Fruit fly (Drosophila melanogaster): ENCODE results near the gene CG5466.

The CG5466 gene

dm6 chr3R:20586409-20586808 is 31.3 kb upstream of the CG5466 start:
- no peak for TF ChIP-seq acj6 (GFP tag; optimal IDR thresholded peaks at IDR 0.05)
- TF ChIP-seq CG15336 (GFP tag; IDR thresholded peaks at IDR 0.05): no peak
- peak; percentile 15; the same call in 1 of the 3 replicates for TF ChIP-seq CG6163 (GFP tag; IDR thresholded peaks at IDR 0.05)

DNA sequence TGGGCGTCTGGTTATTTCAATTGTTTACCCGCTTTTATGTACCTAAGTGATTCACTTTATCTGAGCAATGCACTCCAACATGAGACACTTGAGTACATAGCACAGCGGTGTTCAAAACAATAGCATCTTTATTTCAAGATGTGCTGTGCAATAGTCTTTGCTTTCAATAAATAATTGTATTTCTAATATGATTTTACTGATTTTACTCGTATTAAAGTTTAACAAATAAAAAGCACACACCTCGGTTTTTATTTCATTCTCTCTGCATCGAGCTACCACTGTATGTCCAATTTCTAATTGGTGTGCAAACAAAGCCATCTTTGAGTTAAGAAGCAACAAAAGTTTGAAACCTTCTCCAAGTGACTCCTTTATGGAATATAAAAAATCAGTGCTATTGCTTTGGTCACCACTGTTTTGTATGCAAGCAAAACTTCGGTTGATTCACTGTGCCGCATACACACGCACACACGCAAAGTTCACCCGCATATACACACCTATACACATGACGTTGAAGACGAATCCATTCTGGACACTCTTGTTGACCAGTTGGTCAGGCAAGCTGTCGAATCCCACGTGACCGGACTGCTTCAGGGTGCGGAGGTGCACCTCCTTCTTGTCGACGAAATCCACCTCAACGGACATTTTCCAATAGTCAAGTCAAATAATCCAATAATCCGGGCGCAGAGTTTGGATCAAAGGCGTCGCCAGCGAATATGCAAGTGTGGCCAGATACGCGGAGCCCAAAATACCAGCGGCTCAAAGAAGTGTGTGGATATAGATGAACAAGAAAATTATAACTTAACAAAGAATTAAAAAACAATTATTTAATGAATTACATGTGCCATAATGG is 29.8 kb upstream of the CG5466 start, which contains the start of gene Septin2:
Gene Septin2 (minus strand): TSS at position 727 of the 850 bp plus-strand sequence.
- TF ChIP-seq CG9139 (GFP tag; optimal IDR thresholded peaks at IDR 0.05): peak; percentile 80
- TF ChIP-seq Sox102F (GFP tag; optimal IDR thresholded peaks at IDR 0.05): peak; percentile 94
- peak; percentile 90 for TF ChIP-seq spab (GFP tag; optimal IDR thresholded peaks at IDR 0.05)
- peak; percentile 78 for TF ChIP-seq CG6163 (GFP tag; IDR thresholded peaks at IDR 0.05)
- peak; percentile 96 for TF ChIP-seq Met (GFP tag; optimal IDR thresholded peaks at IDR 0.05)
- peak; percentile 91 for TF ChIP-seq CG7368 (GFP tag; optimal IDR thresholded peaks at IDR 0.05)
- peak; percentile 85 for TF ChIP-seq dsx (GFP tag; optimal IDR thresholded peaks at IDR 0.05; ENCODE audit: poor library complexity, severe bottlenecking)
- peak; percentile 92 for TF ChIP-seq cyc (GFP tag; optimal IDR thresholded peaks at IDR 0.05)
- TF ChIP-seq Ets21C (GFP tag; optimal IDR thresholded peaks at IDR 0.05): peak; percentile 87
- peak; percentile 96 for TF ChIP-seq CG6276 (GFP tag; optimal IDR thresholded peaks at IDR 0.05)
- TF ChIP-seq CG3919 (GFP tag; optimal IDR thresholded peaks at IDR 0.05): peak; percentile 94
- peak; percentile 93 for TF ChIP-seq Eip75B (GFP tag; optimal IDR thresholded peaks at IDR 0.05)
- peak; percentile 96 for TF ChIP-seq topi (GFP tag; optimal IDR thresholded peaks at IDR 0.05)
- peak; percentile 93 for TF ChIP-seq Sox14 (GFP tag; optimal IDR thresholded peaks at IDR 0.05)
- peak; percentile 92 for TF ChIP-seq CG8319 (GFP tag; optimal IDR thresholded peaks at IDR 0.05)
- TF ChIP-seq Sox15 (GFP tag; optimal IDR thresholded peaks at IDR 0.05): peak; percentile 88
- peak; percentile 94 for TF ChIP-seq CG15336 (GFP tag; IDR thresholded peaks at IDR 0.05)
- TF ChIP-seq CG8632 (GFP tag; optimal IDR thresholded peaks at IDR 0.05): peak; percentile 94
- peak; percentile 93 for TF ChIP-seq CG6808 (GFP tag; optimal IDR thresholded peaks at IDR 0.05)
- TF ChIP-seq fkh (GFP tag; optimal IDR thresholded peaks at IDR 0.05): peak; percentile 91
- TF ChIP-seq esn (GFP tag; optimal IDR thresholded peaks at IDR 0.05): peak; percentile 96
- peak; percentile 81 for TF ChIP-seq CG16779 (tag; optimal IDR thresholded peaks at IDR 0.05)
- peak; percentile 85 for TF ChIP-seq Blimp-1 (GFP tag; optimal IDR thresholded peaks at IDR 0.05)
- peak; percentile 80 for TF ChIP-seq CG11294 (GFP tag; IDR thresholded peaks at IDR 0.05)
- TF ChIP-seq Gug (GFP tag; IDR thresholded peaks at IDR 0.05): peak; percentile 75
- peak; percentile 80 for TF ChIP-seq fd85E (GFP tag; optimal IDR thresholded peaks at IDR 0.05)
- TF ChIP-seq CG11762 (GFP tag; optimal IDR thresholded peaks at IDR 0.05; ENCODE audit: insufficient read depth): peak; percentile 95
- TF ChIP-seq CG4318 (GFP tag; optimal IDR thresholded peaks at IDR 0.05): no peak
- peak; percentile 94 for TF ChIP-seq CG31627 (GFP tag; optimal IDR thresholded peaks at IDR 0.05)
- TF ChIP-seq net (GFP tag; optimal IDR thresholded peaks at IDR 0.05): peak; percentile 94
- TF ChIP-seq OdsH (GFP tag; optimal IDR thresholded peaks at IDR 0.05): peak; percentile 94
- peak; percentile 92 for TF ChIP-seq acj6 (GFP tag; optimal IDR thresholded peaks at IDR 0.05)
- peak; percentile 85 for TF ChIP-seq CG3032 (tag; optimal IDR thresholded peaks at IDR 0.05)
- TF ChIP-seq CG34406 (GFP tag; optimal IDR thresholded peaks at IDR 0.05): peak; percentile 92
- no peak for TF ChIP-seq Hr38 (GFP tag; optimal IDR thresholded peaks at IDR 0.05)
- peak; percentile 93 for TF ChIP-seq CG6792 (GFP tag; optimal IDR thresholded peaks at IDR 0.05)
- peak; percentile 97 for TF ChIP-seq CG32006 (GFP tag; optimal IDR thresholded peaks at IDR 0.05)
- peak; percentile 87 for TF ChIP-seq Lpt (GFP tag; optimal IDR thresholded peaks at IDR 0.05)
- TF ChIP-seq pdm3 (GFP tag; optimal IDR thresholded peaks at IDR 0.05): peak; percentile 93
- TF ChIP-seq fd59A (GFP tag; optimal IDR thresholded peaks at IDR 0.05): peak; percentile 92
- peak; percentile 95 for TF ChIP-seq CG10669 (GFP tag; optimal IDR thresholded peaks at IDR 0.05)
- peak; percentile 99 for TF ChIP-seq Eip78C (GFP tag)
- peak; percentile 82 for TF ChIP-seq dac (GFP tag; optimal IDR thresholded peaks at IDR 0.05)
- TF ChIP-seq Smox (GFP tag; optimal IDR thresholded peaks at IDR 0.05): peak; percentile 94
- TF ChIP-seq Ets96B (tag; optimal IDR thresholded peaks at IDR 0.05): peak; percentile 89
- peak; percentile 84 for TF ChIP-seq vri (GFP tag; optimal IDR thresholded peaks at IDR 0.05)
- peak; percentile 85 for TF ChIP-seq CG11902 (GFP tag; optimal IDR thresholded peaks at IDR 0.05)

Data from whole organism, prepupa.